Fruit fly (Drosophila melanogaster): ENCODE results near the gene SmB.

Gene SmB

dm6 chr2L:10426534-10427048, at the start of gene SmB, which contains the start of gene KdelR:
Gene SmB (minus strand): TSS chr2L:10426627.
Gene KdelR (plus strand): TSS chr2L:10426887.
- TF ChIP-seq CG8478 (optimal IDR thresholded peaks at IDR 0.05), result no peak
- no peak for TF ChIP-seq CTCF (optimal IDR thresholded peaks at IDR 0.05)

- no peak for TF ChIP-seq CG8478 (optimal IDR thresholded peaks at IDR 0.05)
- TF ChIP-seq CTCF (optimal IDR thresholded peaks at IDR 0.05), result no peak
These were observed 48.4 kb upstream of the SmB start for dm6 chr2L:10474815-10475214.

- TF ChIP-seq CG8478 (optimal IDR thresholded peaks at IDR 0.05), result no peak
- no peak for TF ChIP-seq CTCF (optimal IDR thresholded peaks at IDR 0.05)
These were observed 47.8 kb upstream of the SmB start, which contains the start of gene RluA-1 for dm6 chr2L:10474268-10474678. Gene RluA-1 (minus strand): TSS chr2L:10474349.

dm6 chr2L:10472257-10472656, 45.8 kb upstream of the SmB start:
- TF ChIP-seq CTCF (optimal IDR thresholded peaks at IDR 0.05) (no peak), CG8478 (optimal IDR thresholded peaks at IDR 0.05) (no peak)

dm6 chr2L:10470211-10470610, 43.8 kb upstream of the SmB start:
- TF ChIP-seq CTCF (optimal IDR thresholded peaks at IDR 0.05) (no peak), CG8478 (optimal IDR thresholded peaks at IDR 0.05) (no peak)

dm6 chr2L:10468978-10469377, 42.6 kb upstream of the SmB start:
- TF ChIP-seq CG8478 (optimal IDR thresholded peaks at IDR 0.05), result no peak

dm6 chr2L:10468388-10468787, 42.0 kb upstream of the SmB start:
- no peak for TF ChIP-seq CTCF (optimal IDR thresholded peaks at IDR 0.05)
- no peak for TF ChIP-seq CG8478 (optimal IDR thresholded peaks at IDR 0.05)

dm6 chr2L:10466865-10467270, 40.4 kb upstream of the SmB start:
- TF ChIP-seq CG8478 (optimal IDR thresholded peaks at IDR 0.05) (no peak), CTCF (optimal IDR thresholded peaks at IDR 0.05) (no peak)

dm6 chr2L:10458979-10459378, 32.6 kb upstream of the SmB start:
- TF ChIP-seq CG8478 (optimal IDR thresholded peaks at IDR 0.05), result no peak
- TF ChIP-seq CTCF (optimal IDR thresholded peaks at IDR 0.05), result peak; percentile 81 to 83

- TF ChIP-seq CTCF (optimal IDR thresholded peaks at IDR 0.05) (no peak), CG8478 (optimal IDR thresholded peaks at IDR 0.05) (no peak)
These were observed 30.9 kb upstream of the SmB start, which contains the start of the genes LManI and LManII for dm6 chr2L:10457191-10457899. Gene LManI (minus strand): TSS chr2L:10457241. Gene LManII (plus strand): TSS chr2L:10457658.

- TF ChIP-seq CTCF (optimal IDR thresholded peaks at IDR 0.05) (no peak), CG8478 (optimal IDR thresholded peaks at IDR 0.05) (no peak)
These were observed 29.6 kb upstream of the SmB start for dm6 chr2L:10455944-10456520.

dm6 chr2L:10452296-10452695, 25.9 kb upstream of the SmB start, which contains the start of gene ppk10:
Gene ppk10 (minus strand): TSS chr2L:10452396.
- no peak for TF ChIP-seq CG8478 (optimal IDR thresholded peaks at IDR 0.05)
- TF ChIP-seq CTCF (optimal IDR thresholded peaks at IDR 0.05), result no peak

- no peak for TF ChIP-seq CG8478 (optimal IDR thresholded peaks at IDR 0.05)
- TF ChIP-seq CTCF (optimal IDR thresholded peaks at IDR 0.05), result no peak
These were observed 15.8 kb upstream of the SmB start, which contains the start of gene loh for dm6 chr2L:10442048-10442790. Gene loh (plus strand): TSS chr2L:10442534.

- TF ChIP-seq CG8478 (optimal IDR thresholded peaks at IDR 0.05) (no peak), CTCF (optimal IDR thresholded peaks at IDR 0.05) (no peak)
These were observed 12.7 kb upstream of the SmB start, which contains the start of gene Nse4 for dm6 chr2L:10439174-10439573. Gene Nse4 (plus strand): TSS chr2L:10439440.

dm6 chr2L:10437317-10437716, 10.9 kb upstream of the SmB start, which contains the start of gene STUB1:
Gene STUB1 (plus strand): TSS chr2L:10437548.
- no peak for TF ChIP-seq CTCF (optimal IDR thresholded peaks at IDR 0.05)
- TF ChIP-seq CG8478 (optimal IDR thresholded peaks at IDR 0.05), result no peak
